Worm (Caenorhabditis elegans): ENCODE results near the gene arx-3.

DNA sequence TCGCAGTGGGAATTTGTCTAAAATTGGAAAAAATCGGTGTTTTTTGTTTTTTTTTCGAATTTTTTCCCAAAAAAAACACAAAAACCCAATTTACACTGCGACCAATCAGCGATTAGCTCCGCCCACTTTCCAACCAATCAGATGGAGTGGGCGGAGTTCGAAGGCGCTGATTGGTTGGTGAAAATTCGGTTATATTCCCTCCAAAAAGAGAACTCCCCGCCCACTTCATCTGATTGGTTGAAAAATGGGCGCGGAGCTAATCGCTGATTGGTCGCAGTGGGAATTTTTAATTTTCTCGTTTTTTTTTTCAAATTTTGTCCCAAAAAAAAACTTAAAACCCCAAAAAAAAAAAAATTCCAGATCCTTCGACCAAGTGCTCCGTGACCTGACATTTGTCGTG lies 6.2 kb upstream of the arx-3 start:
- TF ChIP-seq ets-4 (GFP tag; optimal IDR thresholded peaks at IDR 0.05) (no peak), nhr-90 (tag; optimal IDR thresholded peaks at IDR 0.05) (no peak), Y56A3A.18 (GFP tag; IDR thresholded peaks at IDR 0.05) (no peak), zfh-2 (GFP tag; conservative IDR thresholded peaks at IDR 0.05) (no peak), cebp-1 (GFP tag; IDR thresholded peaks at IDR 0.05) (no peak), cebp-1 (tag; optimal IDR thresholded peaks at IDR 0.05) (no peak), ztf-26 (tag; optimal IDR thresholded peaks at IDR 0.05) (no peak), ceh-40 (GFP tag; IDR thresholded peaks at IDR 0.05) (no peak), C06A6.2 (GFP tag; conservative IDR thresholded peaks at IDR 0.05) (no peak), ama-1 (optimal IDR thresholded peaks at IDR 0.05) (no peak), ama-1 (GFP tag; optimal IDR thresholded peaks at IDR 0.05) (no peak), pha-4 (tag; optimal IDR thresholded peaks at IDR 0.05) (no peak), dpl-1 (GFP tag; optimal IDR thresholded peaks at IDR 0.05) (no peak)
